Fruit fly (Drosophila melanogaster) whole organism, wandering third instar larva: ENCODE results near the gene CG7781.

Experiments used
- Abd-B ChIP-seq: fragments of >200 bp; optimal IDR thresholded peaks from 2 replicates; lab custom pipeline; 2017; ENCODE audit warnings: missing biosample characterization, missing genetic modification characterization
- CG32264 ChIP-seq: fragments of 200-800 bp; sonication (Bioruptor generic); optimal IDR thresholded peaks from 2 replicates; lab custom pipeline; 2016; ENCODE audit warnings: missing biosample characterization, missing genetic modification characterization
- CG9705 ChIP-seq: fragments of 200-800 bp; sonication (Bioruptor generic); optimal IDR thresholded peaks from 2 replicates; lab custom pipeline; 2018; ENCODE audit warnings: missing biosample characterization, mild to moderate bottlenecking, missing genetic modification characterization
- CrebA ChIP-seq: fragments of 200-800 bp; sonication (Bioruptor generic); optimal IDR thresholded peaks from 2 replicates; lab custom pipeline; 2016; ENCODE audit warnings: missing biosample characterization, mild to moderate bottlenecking, missing genetic modification characterization, borderline replicate concordance
- Dfd ChIP-seq: fragments of >200 bp; optimal IDR thresholded peaks from 2 replicates; lab custom pipeline; 2017; ENCODE audit warnings: missing biosample characterization, missing genetic modification characterization
- Dif ChIP-seq: fragments of 200-275, 200-300 bp; sonication (Bioruptor generic); optimal IDR thresholded peaks from 2 replicates; lab custom pipeline; 2018; ENCODE audit warnings: missing biosample characterization, missing genetic modification characterization; ENCODE audit not compliant: partially characterized antibody
- GATAd ChIP-seq: sonication (Bioruptor generic); optimal IDR thresholded peaks from 2 replicates; lab custom pipeline; 2016; ENCODE audit warnings: missing biosample characterization, missing genetic modification characterization
- HLH106 ChIP-seq: fragments of 200-800 bp; optimal IDR thresholded peaks from 3 replicates; lab custom pipeline; 2019; ENCODE audit warnings: missing biosample characterization, mild to moderate bottlenecking, missing genetic modification characterization, moderate library complexity
- Hnf4 ChIP-seq: fragments of 200-800 bp; sonication (Bioruptor generic); optimal IDR thresholded peaks from 2 replicates; lab custom pipeline; 2016; ENCODE audit warnings: missing biosample characterization, mild to moderate bottlenecking, missing genetic modification characterization
- Hr78 ChIP-seq: fragments of >200 bp; optimal IDR thresholded peaks from 2 replicates; lab custom pipeline; 2017; ENCODE audit warnings: missing biosample characterization, missing genetic modification characterization
- Hr83 ChIP-seq: fragments of 200-300 bp; sonication (Bioruptor generic); optimal IDR thresholded peaks from 2 replicates; lab custom pipeline; 2016; ENCODE audit warnings: missing biosample characterization, mild to moderate bottlenecking, missing genetic modification characterization, moderate library complexity; ENCODE audit not compliant: poor library complexity, severe bottlenecking
- Jra ChIP-seq: sonication (Bioruptor generic); optimal IDR thresholded peaks from 2 replicates; lab custom pipeline; 2016; ENCODE audit warnings: missing biosample characterization, missing genetic modification characterization
- Mio ChIP-seq: sonication (Bioruptor generic); optimal IDR thresholded peaks from 2 replicates; lab custom pipeline; 2016; ENCODE audit warnings: missing biosample characterization, missing genetic modification characterization
- Myc ChIP-seq: fragments of >200 bp; optimal IDR thresholded peaks from 2 replicates; lab custom pipeline; 2017
- N ChIP-seq: fragments of >200 bp; optimal IDR thresholded peaks from 2 replicates; lab custom pipeline; 2018; ENCODE audit warnings: missing biosample characterization, missing external identifiers, missing genetic modification characterization
- OdsH ChIP-seq: fragments of 200-800 bp; sonication (Bioruptor generic); optimal IDR thresholded peaks from 2 replicates; lab custom pipeline; 2016; ENCODE audit warnings: missing biosample characterization, mild to moderate bottlenecking, missing genetic modification characterization
- Rel ChIP-seq, 2 experiments: fragments of 200-800 bp; sonication (Bioruptor generic) in 1 of 2; optimal IDR thresholded peaks; 2 replicates in 1 of 2; 3 replicates in 1 of 2; lab custom pipeline; 2016 to 2019; ENCODE audit warnings: mild to moderate bottlenecking in 2 of 2, missing biosample characterization in 2 of 2, missing genetic modification characterization in 2 of 2, moderate library complexity in 1 of 2
- Sp1 ChIP-seq: fragments of 200-800 bp; sonication (Bioruptor generic); optimal IDR thresholded peaks from 3 replicates; lab custom pipeline; 2019; ENCODE audit warnings: missing biosample characterization, mild to moderate bottlenecking, missing genetic modification characterization, moderate library complexity
- Vsx2 ChIP-seq: fragments of 200-300, 225-300 bp; sonication (Bioruptor generic); optimal IDR thresholded peaks from 2 replicates; lab custom pipeline; 2018; ENCODE audit warnings: missing biosample characterization, missing genetic modification characterization; ENCODE audit not compliant: partially characterized antibody
- br ChIP-seq: fragments of 200-800 bp; sonication (Bioruptor generic); optimal IDR thresholded peaks from 2 replicates; lab custom pipeline; 2016; ENCODE audit warnings: missing biosample characterization, missing genetic modification characterization
- brk ChIP-seq: fragments of 200-800 bp; sonication (Bioruptor generic); optimal IDR thresholded peaks from 2 replicates; lab custom pipeline; 2016; ENCODE audit warnings: missing biosample characterization, mild to moderate bottlenecking, missing genetic modification characterization
- dl ChIP-seq, 2 experiments: fragments of 175-275, 200-275 bp in 1 of 2; fragments of 200-275 bp in 1 of 2; sonication (Bioruptor generic); optimal IDR thresholded peaks; lab custom pipeline; 2018; ENCODE audit warnings: mild to moderate bottlenecking in 2 of 2, missing biosample characterization in 2 of 2, missing genetic modification characterization in 2 of 2, moderate library complexity in 2 of 2; ENCODE audit not compliant: partially characterized antibody in 2 of 2, insufficient read depth in 1 of 2
- dmrt93B ChIP-seq: fragments of 200-800 bp; sonication (Bioruptor generic); optimal IDR thresholded peaks from 2 replicates; lab custom pipeline; 2018; ENCODE audit warnings: missing biosample characterization, mild to moderate bottlenecking, missing genetic modification characterization
- dsf ChIP-seq: sonication (Bioruptor generic); optimal IDR thresholded peaks from 2 replicates; lab custom pipeline; 2016; ENCODE audit warnings: missing biosample characterization, missing genetic modification characterization, borderline replicate concordance
- ey ChIP-seq: fragments of 200-800 bp; sonication (Bioruptor generic); optimal IDR thresholded peaks from 2 replicates; lab custom pipeline; 2016; ENCODE audit warnings: missing biosample characterization, missing genetic modification characterization
- foxo ChIP-seq, 2 experiments: fragments of 200-800 bp; sonication (Bioruptor generic); optimal IDR thresholded peaks; 2 replicates in 1 of 2; 3 replicates in 1 of 2; lab custom pipeline; 2016 to 2017; ENCODE audit warnings: missing biosample characterization in 2 of 2, missing genetic modification characterization in 2 of 2
- fru ChIP-seq: fragments of 200-800 bp; sonication (Bioruptor generic); optimal IDR thresholded peaks from 3 replicates; lab custom pipeline; 2016; ENCODE audit warnings: missing biosample characterization, mild to moderate bottlenecking, missing genetic modification characterization
- h ChIP-seq: fragments of 200-800 bp; sonication (Bioruptor generic); optimal IDR thresholded peaks from 3 replicates; lab custom pipeline; 2016; ENCODE audit warnings: missing biosample characterization, mild to moderate bottlenecking, missing genetic modification characterization
- jim ChIP-seq: fragments of 175-275, 200-325 bp; sonication (Bioruptor generic); optimal IDR thresholded peaks from 2 replicates; lab custom pipeline; 2016; ENCODE audit warnings: missing biosample characterization, mild to moderate bottlenecking, missing genetic modification characterization
- lola ChIP-seq: fragments of >200 bp; optimal IDR thresholded peaks from 2 replicates; lab custom pipeline; 2017; ENCODE audit warnings: missing biosample characterization, missing genetic modification characterization
- pan ChIP-seq: fragments of >200 bp; optimal IDR thresholded peaks from 2 replicates; lab custom pipeline; 2017
- psq ChIP-seq: fragments of 200-800 bp; sonication (Bioruptor generic); optimal IDR thresholded peaks from 3 replicates; lab custom pipeline; 2017; ENCODE audit warnings: missing biosample characterization, mild to moderate bottlenecking, missing genetic modification characterization, moderate library complexity
- rgr ChIP-seq: fragments of 200-800 bp; sonication (Bioruptor generic); optimal IDR thresholded peaks from 3 replicates; lab custom pipeline; 2016; ENCODE audit warnings: missing biosample characterization, mild to moderate bottlenecking, missing genetic modification characterization
- sv ChIP-seq: fragments of 200-800 bp; sonication (Bioruptor generic); optimal IDR thresholded peaks from 3 replicates; lab custom pipeline; 2016; ENCODE audit warnings: missing biosample characterization, missing genetic modification characterization
- tai ChIP-seq: sonication (Bioruptor generic); optimal IDR thresholded peaks from 2 replicates; lab custom pipeline; 2016; ENCODE audit warnings: missing biosample characterization, missing genetic modification characterization
- usp ChIP-seq: fragments of >200 bp; optimal IDR thresholded peaks from 2 replicates; lab custom pipeline; 2017; ENCODE audit warnings: missing biosample characterization, missing genetic modification characterization
- woc ChIP-seq: sonication (Bioruptor generic); optimal IDR thresholded peaks from 2 replicates; lab custom pipeline; 2016; ENCODE audit warnings: missing biosample characterization, mild to moderate bottlenecking, missing genetic modification characterization

Gene CG7781

dm6 chr2L:8351333-8351732, 26.1 kb upstream of the CG7781 start:
- TF ChIP-seq pan (lab: Kevin White, UChicago) (no peak), rgr (peak; percentile 44), dmrt93B (GFP tag; lab: Kevin White, UChicago) (peak; percentile 5), brk (GFP tag; lab: Kevin White, UChicago) (no peak), Mio (GFP tag; lab: Kevin White, UChicago) (no peak), Hnf4 (no peak), Dif (GFP tag; lab: Kevin White, UChicago) (no peak), Hr83 (no peak), sv (GFP tag; lab: Kevin White, UChicago) (no peak), GATAd (GFP tag; lab: Kevin White, UChicago) (no peak), br (GFP tag; lab: Kevin White, UChicago) (no peak), N (GFP tag; lab: Kevin White, UChicago) (no peak), Jra (no peak), Vsx2 (GFP tag; lab: Kevin White, UChicago) (no peak), Sp1 (GFP tag; lab: Kevin White, UChicago) (no peak), usp (GFP tag; lab: Kevin White, UChicago) (no peak), jim (GFP tag; lab: Kevin White, UChicago) (no peak), Abd-B (GFP tag; lab: Kevin White, UChicago) (no peak), Rel (GFP tag; optimal IDR thresholded peaks at IDR 0.05; lab: Kevin White, UChicago) (no peak), Rel (tag; optimal IDR thresholded peaks at IDR 0.05; lab: Kevin White, UChicago) (no peak), HLH106 (tag; lab: Kevin White, UChicago) (peak; percentile 60), lola (GFP tag; lab: Kevin White, UChicago) (no peak), OdsH (GFP tag; lab: Kevin White, UChicago) (peak; percentile 26), dl (GFP tag; optimal IDR thresholded peaks at IDR 0.05; lab: Kevin White, UChicago; ENCODE audit: insufficient read depth in 1 of 2, partially characterized antibody in 2 of 2) (no peak), CG9705 (no peak), fru (GFP tag; lab: Kevin White, UChicago) (peak; percentile 29), h (GFP tag; lab: Kevin White, UChicago) (peak; percentile 65), ey (no peak), Myc (lab: Kevin White, UChicago) (no peak), dsf (GFP tag; lab: Kevin White, UChicago) (no peak), psq (GFP tag; lab: Kevin White, UChicago) (peak; percentile 36), Hr78 (GFP tag; lab: Kevin White, UChicago) (no peak), foxo (GFP tag; optimal IDR thresholded peaks at IDR 0.05; lab: Kevin White, UChicago) (peak in 1 of 2 experiments; percentile 71), CG32264 (GFP tag; lab: Kevin White, UChicago) (no peak), Dfd (GFP tag; lab: Kevin White, UChicago) (no peak)
- TF ChIP-seq, all 38 proteins: peak for 8

DNA sequence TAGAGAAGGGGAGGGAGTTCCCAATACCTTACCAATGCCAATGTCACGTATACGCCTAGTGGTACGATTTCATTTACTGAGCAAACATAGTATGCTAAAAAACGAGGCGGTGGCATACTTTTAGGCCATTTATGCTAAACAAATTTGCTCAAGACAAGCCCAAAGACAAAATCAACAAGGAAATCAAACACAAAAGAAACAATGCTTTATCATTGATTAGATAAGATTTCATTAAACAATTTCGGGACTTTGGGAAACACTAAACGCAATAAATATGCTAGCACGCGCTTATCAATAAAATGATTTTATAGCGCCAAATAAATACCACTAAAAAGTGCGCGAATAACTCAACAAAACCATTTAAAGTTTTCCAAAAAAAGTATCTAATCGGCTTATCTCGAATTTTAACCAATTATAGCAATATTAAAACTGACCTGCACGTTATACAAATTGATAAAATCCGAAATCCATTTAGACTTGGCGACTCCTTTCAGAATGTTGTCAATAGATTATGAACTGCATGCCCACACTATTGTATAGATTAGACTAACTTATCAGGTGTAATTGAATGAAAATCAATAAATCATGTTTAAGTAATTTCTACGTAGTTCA, 25.5 kb upstream of the CG7781 start:
- no peak for TF ChIP-seq pan (lab: Kevin White, UChicago)
- no peak for TF ChIP-seq Sp1 (GFP tag; lab: Kevin White, UChicago)
- no peak for TF ChIP-seq br (GFP tag; lab: Kevin White, UChicago)
- TF ChIP-seq Jra = no peak
- TF ChIP-seq dsf (GFP tag; lab: Kevin White, UChicago) = no peak
- TF ChIP-seq psq (GFP tag; lab: Kevin White, UChicago) = no peak
- TF ChIP-seq CrebA = peak; percentile 11
- peak; percentile 18 for TF ChIP-seq h (GFP tag; lab: Kevin White, UChicago)
- TF ChIP-seq brk (GFP tag; lab: Kevin White, UChicago) = no peak
- TF ChIP-seq tai (GFP tag; lab: Kevin White, UChicago) = peak; percentile 15
- TF ChIP-seq CG9705 = no peak
- TF ChIP-seq Rel (GFP tag; optimal IDR thresholded peaks at IDR 0.05; lab: Kevin White, UChicago) = no peak
- peak; percentile 64 for TF ChIP-seq Rel (tag; optimal IDR thresholded peaks at IDR 0.05; lab: Kevin White, UChicago)
- TF ChIP-seq OdsH (GFP tag; lab: Kevin White, UChicago) = peak; percentile 37
- no peak for TF ChIP-seq Abd-B (GFP tag; lab: Kevin White, UChicago)
- TF ChIP-seq HLH106 (tag; lab: Kevin White, UChicago) = no peak
- no peak for TF ChIP-seq ey
- no peak for TF ChIP-seq Myc (lab: Kevin White, UChicago)
- TF ChIP-seq CG32264 (GFP tag; lab: Kevin White, UChicago) = no peak
- TF ChIP-seq Hr83 = peak; percentile 62
- no peak for TF ChIP-seq usp (GFP tag; lab: Kevin White, UChicago)
- TF ChIP-seq N (GFP tag; lab: Kevin White, UChicago) = no peak
- TF ChIP-seq rgr = peak; percentile 59
- TF ChIP-seq fru (GFP tag; lab: Kevin White, UChicago) = no peak
- no peak for TF ChIP-seq woc
- no peak for TF ChIP-seq Vsx2 (GFP tag; lab: Kevin White, UChicago)
- no peak for TF ChIP-seq dl (GFP tag; optimal IDR thresholded peaks at IDR 0.05; lab: Kevin White, UChicago; ENCODE audit: insufficient read depth in 1 of 2, partially characterized antibody in 2 of 2)
- TF ChIP-seq Hr78 (GFP tag; lab: Kevin White, UChicago) = no peak
- TF ChIP-seq sv (GFP tag; lab: Kevin White, UChicago) = no peak
- no peak for TF ChIP-seq GATAd (GFP tag; lab: Kevin White, UChicago)
- peak in 1 of 2 experiments; percentile 9 for TF ChIP-seq foxo (GFP tag; optimal IDR thresholded peaks at IDR 0.05; lab: Kevin White, UChicago)
